Fruit fly (Drosophila melanogaster) whole organism, prepupa: ENCODE results near the gene Sfp24Bb.

Experiments
- CG15336 ChIP-seq: fragments of 200-800 bp; sonication (Bioruptor generic); IDR thresholded peaks from 2 replicates; pipeline ENCODE4 v1.3.6; 2022; ENCODE audit warnings: missing biosample characterization, missing genetic modification characterization
- CG32006 ChIP-seq: fragments of 200-800 bp; sonication (Bioruptor generic); optimal IDR thresholded peaks from 3 replicates; lab custom pipeline; 2017; ENCODE audit warnings: missing biosample characterization, mild to moderate bottlenecking, missing genetic modification characterization
- CG6163 ChIP-seq: fragments of 200-800 bp; sonication (Bioruptor generic); IDR thresholded peaks from 3 replicates; pipeline ENCODE4 v1.3.6; 2022; ENCODE audit warnings: missing biosample characterization, missing genetic modification characterization
- CG6276 ChIP-seq: fragments of 200-800 bp; sonication (Bioruptor generic); optimal IDR thresholded peaks from 2 replicates; lab custom pipeline; 2017; ENCODE audit warnings: missing biosample characterization, mild to moderate bottlenecking, missing genetic modification characterization
- CG6792 ChIP-seq: fragments of 200-800 bp; sonication (Bioruptor generic); optimal IDR thresholded peaks from 3 replicates; lab custom pipeline; 2016; ENCODE audit warnings: missing biosample characterization, missing genetic modification characterization
- CG6854 ChIP-seq: fragments of 200-800 bp; sonication (Bioruptor generic); optimal IDR thresholded peaks from 2 replicates; lab custom pipeline; 2017; ENCODE audit warnings: missing biosample characterization, mild to moderate bottlenecking, missing genetic modification characterization
- CG8119 ChIP-seq: fragments of 200-800 bp; sonication (Bioruptor generic); IDR thresholded peaks from 3 replicates; pipeline ENCODE4 v1.3.6; 2022; ENCODE audit warnings: missing biosample characterization, missing genetic modification characterization
- CG8632 ChIP-seq: fragments of 200-800 bp; sonication (Bioruptor generic); optimal IDR thresholded peaks from 3 replicates; lab custom pipeline; 2016; ENCODE audit warnings: missing biosample characterization, missing genetic modification characterization
- CG9139 ChIP-seq: fragments of 200-800 bp; sonication (Bioruptor generic); optimal IDR thresholded peaks from 3 replicates; lab custom pipeline; 2017; ENCODE audit warnings: missing biosample characterization, mild to moderate bottlenecking, missing genetic modification characterization
- Eip78C ChIP-seq: fragments of 200-800 bp; sonication (Bioruptor generic); peaks from one replicate; lab custom pipeline; 2016; ENCODE audit warnings: missing biosample characterization, missing genetic modification characterization
- Ets21C ChIP-seq: fragments of 200-800 bp; sonication (Bioruptor generic); optimal IDR thresholded peaks from 3 replicates; lab custom pipeline; 2016; ENCODE audit warnings: missing biosample characterization, missing genetic modification characterization
- Gug ChIP-seq: fragments of 200-800 bp; sonication (Bioruptor generic); IDR thresholded peaks from 2 replicates; pipeline ENCODE4 v1.3.6; 2022; ENCODE audit warnings: missing biosample characterization, missing genetic modification characterization
- Hr38 ChIP-seq: sonication (Bioruptor generic); optimal IDR thresholded peaks from 2 replicates; lab custom pipeline; 2016; ENCODE audit warnings: missing biosample characterization, missing genetic modification characterization
- Hr4 ChIP-seq: fragments of 200-800 bp; sonication (Bioruptor generic); optimal IDR thresholded peaks from 3 replicates; lab custom pipeline; 2016; ENCODE audit warnings: missing biosample characterization, missing genetic modification characterization
- OdsH ChIP-seq: fragments of 200-800 bp; sonication (Bioruptor generic); optimal IDR thresholded peaks from 3 replicates; lab custom pipeline; 2016; ENCODE audit warnings: missing biosample characterization, missing genetic modification characterization
- acj6 ChIP-seq: fragments of 200-800 bp; sonication (Bioruptor generic); optimal IDR thresholded peaks from 3 replicates; lab custom pipeline; 2016; ENCODE audit warnings: missing biosample characterization, missing genetic modification characterization
- dac ChIP-seq: fragments of 200-800 bp; sonication (Bioruptor generic); optimal IDR thresholded peaks from 2 replicates; lab custom pipeline; 2017; ENCODE audit warnings: missing biosample characterization, mild to moderate bottlenecking, missing genetic modification characterization
- eg ChIP-seq: fragments of 200-800 bp; sonication (Bioruptor generic); IDR thresholded peaks from 3 replicates; pipeline ENCODE4 v1.3.6; 2022; ENCODE audit warnings: missing biosample characterization, missing genetic modification characterization
- fd59A ChIP-seq: fragments of 200-800 bp; sonication (Bioruptor generic); optimal IDR thresholded peaks from 2 replicates; lab custom pipeline; 2017; ENCODE audit warnings: missing biosample characterization, mild to moderate bottlenecking, missing genetic modification characterization, missing genetic modification reagents
- lz ChIP-seq: fragments of 200-800 bp; sonication (Bioruptor generic); optimal IDR thresholded peaks from 3 replicates; lab custom pipeline; 2016; ENCODE audit warnings: missing biosample characterization, missing genetic modification characterization

Sfp24Bb gene

dm6 chr2L:3624784-3625183, 44.8 kb downstream of the Sfp24Bb start:
- TF ChIP-seq eg (GFP tag; lab: Robert Waterston, UW) (peak; percentile 83), CG6854 (GFP tag; lab: Kevin White, UChicago) (no peak), CG6276 (GFP tag; lab: Kevin White, UChicago) (peak; percentile 54), CG15336 (GFP tag; lab: Robert Waterston, UW) (peak; percentile 67), Hr4 (GFP tag; lab: Kevin White, UChicago) (peak; percentile 61), Eip78C (GFP tag; lab: Kevin White, UChicago) (peak; percentile 68), CG6163 (GFP tag; lab: Robert Waterston, UW) (peak; percentile 52; the same call in 1 of the 3 replicates), dac (GFP tag; lab: Kevin White, UChicago) (peak; percentile 12), CG32006 (GFP tag; lab: Kevin White, UChicago) (peak; percentile 76), Ets21C (GFP tag; lab: Kevin White, UChicago) (no peak), OdsH (GFP tag; lab: Kevin White, UChicago) (peak; percentile 26), lz (no peak), acj6 (GFP tag; lab: Kevin White, UChicago) (peak; percentile 44), Gug (GFP tag; lab: Robert Waterston, UW) (peak; percentile 35; the same call in 1 of the 2 replicates), CG6792 (no peak), CG8119 (GFP tag; lab: Robert Waterston, UW) (peak; percentile 74), Hr38 (GFP tag; lab: Kevin White, UChicago) (no peak), CG8632 (GFP tag; lab: Kevin White, UChicago) (no peak), fd59A (GFP tag; lab: Kevin White, UChicago) (no peak)

dm6 chr2L:3621604-3622003, 48.0 kb downstream of the Sfp24Bb start, which contains the start of gene CG15418:
TSS of gene CG15418 (minus strand) at chr2L:3621704.
- TF ChIP-seq OdsH (GFP tag; lab: Kevin White, UChicago) = no peak
- no peak for TF ChIP-seq CG9139 (GFP tag; lab: Kevin White, UChicago)
